Fruit fly (Drosophila melanogaster) whole organism, embryonic: ENCODE results near the gene CG12594.

Source experiments
- C15 ChIP-seq: fragments of 200-800 bp; sonication (Bioruptor generic); IDR thresholded peaks from 3 replicates; pipeline ENCODE4 v1.3.6; 2022; ENCODE audit warnings: missing biosample characterization, missing genetic modification characterization
- CG10366 ChIP-seq: fragments of 200-800 bp; sonication (Bioruptor generic); IDR thresholded peaks from 2 replicates; pipeline ENCODE4 v1.3.6; 2022; ENCODE audit warnings: missing biosample characterization, missing genetic modification characterization
- CG11398 ChIP-seq: fragments of 200-800 bp; sonication (Bioruptor generic); optimal IDR thresholded peaks from 2 replicates; lab custom pipeline; 2016; ENCODE audit warnings: missing biosample characterization, missing genetic modification characterization
- CG11504 ChIP-seq: fragments of 200-800 bp; sonication (Bioruptor generic); optimal IDR thresholded peaks from 3 replicates; lab custom pipeline; 2019; ENCODE audit warnings: missing biosample characterization, mild to moderate bottlenecking, missing genetic modification characterization, moderate library complexity
- CG11723 ChIP-seq: fragments of 200-800 bp; sonication (Bioruptor generic); optimal IDR thresholded peaks from 2 replicates; lab custom pipeline; 2017; ENCODE audit warnings: missing biosample characterization, mild to moderate bottlenecking, missing genetic modification characterization
- CG12071 ChIP-seq: fragments of 200-800 bp; sonication (Bioruptor generic); optimal IDR thresholded peaks from 3 replicates; lab custom pipeline; 2018; ENCODE audit warnings: missing biosample characterization, mild to moderate bottlenecking, missing genetic modification characterization
- CG1603 ChIP-seq: fragments of 200-800 bp; sonication (Bioruptor generic); optimal IDR thresholded peaks from 2 replicates; lab custom pipeline; 2019; ENCODE audit warnings: missing biosample characterization, mild to moderate bottlenecking, missing genetic modification characterization, moderate library complexity
- CG16813 ChIP-seq: fragments of 200-800 bp; sonication (Bioruptor generic); IDR thresholded peaks from 3 replicates; pipeline ENCODE4 v1.3.6; 2022; ENCODE audit warnings: missing biosample characterization, missing genetic modification characterization; ENCODE audit not compliant: partially characterized antibody
- CG2120 ChIP-seq: fragments of 200-800 bp; sonication (Bioruptor generic); optimal IDR thresholded peaks from 3 replicates; lab custom pipeline; 2016; ENCODE audit warnings: missing biosample characterization, missing genetic modification characterization
- CG2199 ChIP-seq: fragments of 200-800 bp; sonication (Bioruptor generic); IDR thresholded peaks from 3 replicates; pipeline ENCODE4 v1.3.6; 2022; ENCODE audit warnings: missing biosample characterization, missing genetic modification characterization
- CG2712 ChIP-seq: fragments of 200-800 bp; optimal IDR thresholded peaks from 3 replicates; lab custom pipeline; 2019; ENCODE audit warnings: missing biosample characterization, mild to moderate bottlenecking, missing genetic modification characterization, moderate library complexity
- CG3407 ChIP-seq: fragments of 200-800 bp; sonication (Bioruptor generic); optimal IDR thresholded peaks from 2 replicates; lab custom pipeline; 2018; ENCODE audit warnings: missing biosample characterization, mild to moderate bottlenecking, missing genetic modification characterization
- CG4404 ChIP-seq: fragments of 200-800 bp; sonication (Bioruptor generic); IDR thresholded peaks from 2 replicates; pipeline ENCODE4 v1.3.6; 2022; ENCODE audit warnings: missing biosample characterization, missing genetic modification characterization
- CG4424 ChIP-seq: fragments of 200-800 bp; sonication (Bioruptor generic); optimal IDR thresholded peaks from 3 replicates; lab custom pipeline; 2016; ENCODE audit warnings: missing biosample characterization, missing genetic modification characterization
- CG5245 ChIP-seq: fragments of 200-800 bp; sonication (Bioruptor generic); optimal IDR thresholded peaks from 3 replicates; lab custom pipeline; 2016; ENCODE audit warnings: missing biosample characterization, missing genetic modification characterization
- CG6175 ChIP-seq: fragments of 200-800 bp; sonication (Bioruptor generic); IDR thresholded peaks from 3 replicates; pipeline ENCODE4 v1.3.6; 2022; ENCODE audit warnings: missing biosample characterization, missing genetic modification characterization
- CG7271 ChIP-seq: fragments of 200-800 bp; sonication (Bioruptor generic); optimal IDR thresholded peaks from 2 replicates; lab custom pipeline; 2018; ENCODE audit warnings: missing biosample characterization, mild to moderate bottlenecking, missing genetic modification characterization, moderate library complexity
- CG7839 ChIP-seq: fragments of 200-800 bp; sonication (Bioruptor generic); optimal IDR thresholded peaks from 3 replicates; lab custom pipeline; 2018; ENCODE audit warnings: missing biosample characterization, mild to moderate bottlenecking, missing genetic modification characterization, moderate library complexity
- CG7987 ChIP-seq: fragments of 200-800 bp; sonication (Bioruptor generic); optimal IDR thresholded peaks from 2 replicates; lab custom pipeline; 2018; ENCODE audit warnings: missing biosample characterization, mild to moderate bottlenecking, missing genetic modification characterization, moderate library complexity
- CG8388 ChIP-seq: fragments of 200-800 bp; sonication (Bioruptor generic); optimal IDR thresholded peaks from 2 replicates; lab custom pipeline; 2019; ENCODE audit warnings: missing biosample characterization, mild to moderate bottlenecking, missing genetic modification characterization, moderate library complexity
- CG8765 ChIP-seq: fragments of 200-800 bp; sonication (Bioruptor generic); IDR thresholded peaks from 2 replicates; pipeline ENCODE4 v1.3.6; 2022; ENCODE audit warnings: missing biosample characterization, missing genetic modification characterization
- Deaf1 ChIP-seq: fragments of 200-800 bp; optimal IDR thresholded peaks from 3 replicates; lab custom pipeline; 2019; ENCODE audit warnings: missing biosample characterization, mild to moderate bottlenecking, missing genetic modification characterization, moderate library complexity
- Dip3 ChIP-seq: fragments of 200-800 bp; sonication (Bioruptor generic); optimal IDR thresholded peaks from 3 replicates; lab custom pipeline; 2016; ENCODE audit warnings: missing biosample characterization, missing genetic modification characterization
- E2f1 ChIP-seq: fragments of 200-800 bp; sonication (Bioruptor generic); IDR thresholded peaks from 2 replicates; pipeline ENCODE4 v1.3.6; 2022; ENCODE audit warnings: missing biosample characterization, missing genetic modification characterization
- E2f2 ChIP-seq: fragments of 200-800 bp; sonication (Bioruptor generic); IDR thresholded peaks from 2 replicates; pipeline ENCODE4 v1.3.6; 2022; ENCODE audit warnings: missing biosample characterization, missing genetic modification characterization
- Fer2 ChIP-seq: fragments of 200-800 bp; sonication (Bioruptor generic); optimal IDR thresholded peaks from 2 replicates; lab custom pipeline; 2018; ENCODE audit warnings: missing biosample characterization, mild to moderate bottlenecking, missing genetic modification characterization, moderate library complexity
- H15 ChIP-seq: fragments of 200-800 bp; sonication (Bioruptor generic); IDR thresholded peaks from 3 replicates; pipeline ENCODE4 v1.3.6; 2022; ENCODE audit warnings: missing biosample characterization, missing genetic modification characterization
- Hey ChIP-seq: fragments of 200-800 bp; sonication (Bioruptor generic); optimal IDR thresholded peaks from 3 replicates; lab custom pipeline; 2018; ENCODE audit warnings: missing biosample characterization, mild to moderate bottlenecking, missing genetic modification characterization
- Kr ChIP-seq: fragments of 200-800 bp; sonication (Bioruptor generic); optimal IDR thresholded peaks from 2 replicates; lab custom pipeline; 2017; ENCODE audit warnings: missing biosample characterization, mild to moderate bottlenecking, missing genetic modification characterization
- NFAT ChIP-seq: fragments of 200-800 bp; sonication (Bioruptor generic); IDR thresholded peaks from 2 replicates; pipeline ENCODE4 v1.3.6; 2022; ENCODE audit warnings: missing biosample characterization, missing genetic modification characterization
- Oli ChIP-seq: fragments of 200-800 bp; sonication (Bioruptor generic); optimal IDR thresholded peaks from 2 replicates; lab custom pipeline; 2018; ENCODE audit warnings: missing biosample characterization, mild to moderate bottlenecking, missing genetic modification characterization, moderate library complexity
- Poxn ChIP-seq: fragments of 200-800 bp; sonication (Bioruptor generic); IDR thresholded peaks from 2 replicates; pipeline ENCODE4 v1.3.6; 2022; ENCODE audit warnings: missing biosample characterization, missing genetic modification characterization
- Rx ChIP-seq: fragments of 200-800 bp; sonication (Bioruptor generic); IDR thresholded peaks from 2 replicates; pipeline ENCODE4 v1.3.6; 2022; ENCODE audit warnings: missing biosample characterization, missing genetic modification characterization
- TFAM ChIP-seq: fragments of 200-800 bp; sonication (Bioruptor generic); optimal IDR thresholded peaks from 2 replicates; lab custom pipeline; 2017; ENCODE audit warnings: missing biosample characterization, missing genetic modification characterization, inconsistent platforms
- Taf1 ChIP-seq: fragments of 200-800 bp; sonication (Bioruptor generic); IDR thresholded peaks from 2 replicates; pipeline ENCODE4 v1.3.6; 2022; ENCODE audit warnings: missing biosample characterization, missing genetic modification characterization
- Xbp1 ChIP-seq: fragments of 200-800 bp; sonication (Bioruptor generic); optimal IDR thresholded peaks from 3 replicates; lab custom pipeline; 2016; ENCODE audit warnings: missing biosample characterization, mild to moderate bottlenecking, missing genetic modification characterization
- aop ChIP-seq: fragments of 200-800 bp; sonication (Bioruptor generic); IDR thresholded peaks from 2 replicates; pipeline ENCODE4 v1.3.6; 2022; ENCODE audit warnings: missing biosample characterization, missing genetic modification characterization
- ap ChIP-seq: fragments of 200-800 bp; sonication (Bioruptor generic); IDR thresholded peaks from 2 replicates; pipeline ENCODE4 v1.3.6; 2022; ENCODE audit warnings: missing biosample characterization, missing genetic modification characterization
- ara ChIP-seq: fragments of 200-800 bp; sonication (Bioruptor generic); IDR thresholded peaks from 2 replicates; pipeline ENCODE4 v1.3.6; 2022; ENCODE audit warnings: missing biosample characterization, missing genetic modification characterization
- bsh ChIP-seq, 2 experiments: fragments of 200-800 bp; sonication (Bioruptor generic); optimal IDR thresholded peaks; 2 replicates each; lab custom pipeline; 2017 to 2018; ENCODE audit warnings: mild to moderate bottlenecking in 2 of 2, missing biosample characterization in 2 of 2, missing genetic modification characterization in 2 of 2, moderate library complexity in 1 of 2
- caup ChIP-seq: fragments of 200-800 bp; sonication (Bioruptor generic); optimal IDR thresholded peaks from 3 replicates; lab custom pipeline; 2017; ENCODE audit warnings: missing biosample characterization, mild to moderate bottlenecking, missing genetic modification characterization, moderate library complexity; ENCODE audit not compliant: severe bottlenecking
- croc ChIP-seq: fragments of 200-800 bp; sonication (Bioruptor generic); conservative IDR thresholded peaks from 3 replicates; pipeline ENCODE4 v1.3.6; 2022; ENCODE audit warnings: missing biosample characterization, missing genetic modification characterization
- da ChIP-seq: fragments of 200-800 bp; sonication (Bioruptor generic); optimal IDR thresholded peaks from 2 replicates; lab custom pipeline; 2016; ENCODE audit warnings: missing biosample characterization, missing genetic modification characterization
- dmrt11E ChIP-seq: fragments of 200-800 bp; sonication (Bioruptor generic); optimal IDR thresholded peaks from 3 replicates; lab custom pipeline; 2018; ENCODE audit warnings: missing biosample characterization, mild to moderate bottlenecking, missing genetic modification characterization, moderate library complexity
- eve ChIP-seq, 2 experiments: fragments of >200 bp; optimal IDR thresholded peaks; 2 replicates each; lab custom pipeline; 2017; ENCODE audit warnings: missing biosample characterization in 2 of 2, missing genetic modification characterization in 2 of 2
- eyg ChIP-seq: fragments of 200-800 bp; sonication (Bioruptor generic); optimal IDR thresholded peaks from 3 replicates; lab custom pipeline; 2016; ENCODE audit warnings: missing biosample characterization, missing genetic modification characterization
- gem ChIP-seq: fragments of 200-800 bp; sonication (Bioruptor generic); optimal IDR thresholded peaks from 2 replicates; lab custom pipeline; 2019; ENCODE audit warnings: missing biosample characterization, mild to moderate bottlenecking, missing genetic modification characterization, moderate library complexity
- kah ChIP-seq: fragments of 200-800 bp; sonication (Bioruptor generic); optimal IDR thresholded peaks from 2 replicates; lab custom pipeline; 2018; ENCODE audit warnings: missing biosample characterization, mild to moderate bottlenecking, missing genetic modification characterization
- scrt ChIP-seq: fragments of 200-800 bp; sonication (Bioruptor generic); optimal IDR thresholded peaks from 2 replicates; lab custom pipeline; 2018; ENCODE audit warnings: missing biosample characterization, mild to moderate bottlenecking, missing genetic modification characterization, moderate library complexity
- sens ChIP-seq: fragments of 200-800 bp; sonication (Bioruptor generic); peaks from one replicate; lab custom pipeline; 2016; ENCODE audit warnings: missing biosample characterization, missing genetic modification characterization
- tap ChIP-seq: fragments of 200-800 bp; optimal IDR thresholded peaks from 3 replicates; lab custom pipeline; 2019; ENCODE audit warnings: missing biosample characterization, mild to moderate bottlenecking, missing genetic modification characterization, moderate library complexity
- z ChIP-seq: fragments of 200-800 bp; sonication (Bioruptor generic); IDR thresholded peaks from 3 replicates; pipeline ENCODE4 v1.3.6; 2022; ENCODE audit warnings: missing biosample characterization, missing genetic modification characterization

The CG12594 gene

dm6 chr3R:11678016-11678415 lies 43.5 kb upstream of the CG12594 start, which contains the start of gene CG18476 (continued):
- peak; percentile 50 for TF ChIP-seq CG7987 (GFP tag; lab: Kevin White, UChicago)
- TF ChIP-seq CG7839 (tag; lab: Kevin White, UChicago) = peak; percentile 96
- TF ChIP-seq CG7271 (tag; lab: Kevin White, UChicago) = peak; percentile 84
- TF ChIP-seq CG11723 (GFP tag; lab: Kevin White, UChicago) = peak; percentile 59
- TF ChIP-seq bsh (GFP tag; optimal IDR thresholded peaks at IDR 0.05; lab: Kevin White, UChicago) = peak; percentile 2 to 93
- TF ChIP-seq eve (GFP tag; optimal IDR thresholded peaks at IDR 0.05; lab: Kevin White, UChicago) = no peak
- TF ChIP-seq eyg (GFP tag; lab: Kevin White, UChicago) = peak; percentile 12
- TF ChIP-seq CG4404 = peak; percentile 87
- TF ChIP-seq Kr (GFP tag; lab: Kevin White, UChicago) = no peak
- peak; percentile 72 for TF ChIP-seq kah
- no peak for TF ChIP-seq z (GFP tag; lab: Robert Waterston, UW)
- peak; percentile 96 for TF ChIP-seq sens (GFP tag; lab: Kevin White, UChicago)
- peak; percentile 85 for TF ChIP-seq scrt (GFP tag; lab: Kevin White, UChicago)
- TF ChIP-seq Xbp1 (GFP tag; lab: Kevin White, UChicago) = peak; percentile 93
- no peak for TF ChIP-seq CG11398 (GFP tag; lab: Kevin White, UChicago)
- TF ChIP-seq CG5245 (GFP tag; lab: Kevin White, UChicago) = peak; percentile 77
- TF ChIP-seq CG6175 (GFP tag; lab: Robert Waterston, UW) = peak; percentile 86
- TF ChIP-seq dmrt11E = peak; percentile 92
- peak; percentile 90 for TF ChIP-seq NFAT (GFP tag; lab: Robert Waterston, UW)
- TF ChIP-seq Hey = no peak
- peak; percentile 91 for TF ChIP-seq H15
- TF ChIP-seq CG2712 (tag; lab: Kevin White, UChicago) = peak; percentile 96
- TF ChIP-seq Oli (tag; lab: Kevin White, UChicago) = peak; percentile 91
- TF ChIP-seq C15 (GFP tag; lab: Robert Waterston, UW) = peak; percentile 81; the same call in 2 of the 3 replicates
- peak; percentile 59 for TF ChIP-seq CG1603 (tag; lab: Kevin White, UChicago)
- peak; percentile 92 for TF ChIP-seq CG2120 (GFP tag; lab: Kevin White, UChicago)
- TF ChIP-seq CG4424 (GFP tag; lab: Kevin White, UChicago) = peak; percentile 91
- peak; percentile 82 for TF ChIP-seq CG8765 (GFP tag; lab: Robert Waterston, UW)
- TF ChIP-seq ara (GFP tag; lab: Robert Waterston, UW) = peak; percentile 91
- peak; percentile 58 for TF ChIP-seq Dip3 (GFP tag; lab: Kevin White, UChicago)
- peak; percentile 80 for TF ChIP-seq CG3407
- TF ChIP-seq E2f1 (GFP tag; lab: Robert Waterston, UW) = peak; percentile 95
- TF ChIP-seq Deaf1 = peak; percentile 77
- peak; percentile 39 for TF ChIP-seq CG12071
- peak; percentile 73 for TF ChIP-seq Taf1
- TF ChIP-seq TFAM = no peak
- peak; percentile 93 for TF ChIP-seq CG10366 (GFP tag; lab: Robert Waterston, UW)
- TF ChIP-seq Rx (GFP tag; lab: Robert Waterston, UW) = peak; percentile 91
- peak; percentile 86 for TF ChIP-seq Fer2 (tag; lab: Kevin White, UChicago)
- peak; percentile 97 for TF ChIP-seq gem (tag; lab: Kevin White, UChicago)
- TF ChIP-seq CG11504 (tag; lab: Kevin White, UChicago) = peak; percentile 95
- peak; percentile 89 for TF ChIP-seq caup (GFP tag; lab: Kevin White, UChicago)
- peak; percentile 83 for TF ChIP-seq ap (GFP tag; lab: Robert Waterston, UW)
- TF ChIP-seq tap (tag; lab: Kevin White, UChicago) = peak; percentile 93
- TF ChIP-seq CG16813 = no peak
- TF ChIP-seq Poxn = peak; percentile 71
- peak; percentile 74 for TF ChIP-seq E2f2 (GFP tag; lab: Robert Waterston, UW)
- TF ChIP-seq croc = peak; percentile 92
- peak; percentile 90 for TF ChIP-seq CG2199
- TF ChIP-seq aop = no peak
- TF ChIP-seq CG8388 (GFP tag; lab: Kevin White, UChicago) = peak; percentile 91
- TF ChIP-seq da (GFP tag; lab: Kevin White, UChicago) = no peak
